Worm (Caenorhabditis elegans) whole organism, late embryonic: ENCODE results near the gene haf-8.

Experiments used
- C08G9.2 ChIP-seq: sonication (generic microtip); optimal IDR thresholded peaks from 2 replicates; lab custom pipeline; 2016; ENCODE audit warnings: mild to moderate bottlenecking, missing genetic modification characterization, moderate library complexity, missing compliant biosample characterization
- T23F11.4 ChIP-seq: fragments of 200-800 bp; sonication (Bioruptor generic); optimal IDR thresholded peaks from 2 replicates; lab custom pipeline; 2018; ENCODE audit warnings: mild to moderate bottlenecking, missing genetic modification characterization, missing compliant biosample characterization
- Y22D7AL.16 ChIP-seq: sonication (generic microtip); optimal IDR thresholded peaks from 2 replicates; lab custom pipeline; 2016; ENCODE audit warnings: missing genetic modification characterization, missing compliant biosample characterization
- ama-1 ChIP-seq: fragments of 150-350 bp; optimal IDR thresholded peaks from 2 replicates; lab custom pipeline; 2014
- ceh-14 ChIP-seq: sonication (generic microtip); optimal IDR thresholded peaks from 2 replicates; lab custom pipeline; 2016; ENCODE audit warnings: missing genotype, missing genetic modification characterization, missing compliant biosample characterization
- ceh-18 ChIP-seq: sonication (generic microtip); optimal IDR thresholded peaks from 2 replicates; lab custom pipeline; 2016; ENCODE audit warnings: missing genetic modification characterization, missing compliant biosample characterization
- ceh-19 ChIP-seq: fragments of 200-800 bp; sonication (Bioruptor generic); optimal IDR thresholded peaks from 2 replicates; lab custom pipeline; 2018; ENCODE audit warnings: mild to moderate bottlenecking, missing genetic modification characterization, missing compliant biosample characterization
- ceh-2 ChIP-seq: sonication (generic microtip); optimal IDR thresholded peaks from 2 replicates; lab custom pipeline; 2016; ENCODE audit warnings: missing genotype, missing genetic modification characterization, missing compliant biosample characterization
- ceh-30 ChIP-seq: fragments of 150-350 bp; optimal IDR thresholded peaks from 2 replicates; lab custom pipeline; 2014; ENCODE audit warnings: missing biosample characterization, missing genetic modification characterization
- ceh-48 ChIP-seq: sonication (generic microtip); optimal IDR thresholded peaks from 2 replicates; lab custom pipeline; 2016; ENCODE audit warnings: missing genetic modification characterization, inconsistent platforms, missing compliant biosample characterization
- ceh-6 ChIP-seq: fragments of 200-800 bp; sonication (Bioruptor generic); optimal IDR thresholded peaks from 2 replicates; lab custom pipeline; 2018; ENCODE audit warnings: mild to moderate bottlenecking, missing genetic modification characterization, missing compliant biosample characterization
- che-1 ChIP-seq: sonication (generic microtip); optimal IDR thresholded peaks from 2 replicates; lab custom pipeline; 2016; ENCODE audit warnings: mild to moderate bottlenecking, missing genetic modification characterization, missing compliant biosample characterization
- dve-1 ChIP-seq: sonication (generic microtip); optimal IDR thresholded peaks from 2 replicates; lab custom pipeline; 2017; ENCODE audit warnings: antibody characterized with exemption, mild to moderate bottlenecking, missing genetic modification characterization, missing compliant biosample characterization
- elt-4 ChIP-seq: sonication (generic microtip); optimal IDR thresholded peaks from 2 replicates; lab custom pipeline; 2016; ENCODE audit warnings: missing genetic modification characterization, missing compliant biosample characterization
- ets-4 ChIP-seq: sonication (generic microtip); optimal IDR thresholded peaks from 2 replicates; lab custom pipeline; 2016; ENCODE audit warnings: missing genetic modification characterization, missing compliant biosample characterization
- fax-1 ChIP-seq: sonication (generic microtip); optimal IDR thresholded peaks from 2 replicates; lab custom pipeline; 2016; ENCODE audit warnings: missing genotype, missing genetic modification characterization, missing compliant biosample characterization
- hlh-13 ChIP-seq: fragments of 200-800 bp; sonication (Bioruptor generic); optimal IDR thresholded peaks from 2 replicates; lab custom pipeline; 2018; ENCODE audit warnings: mild to moderate bottlenecking, missing genetic modification characterization, missing compliant biosample characterization
- hlh-8 ChIP-seq: sonication (generic microtip); optimal IDR thresholded peaks from 2 replicates; lab custom pipeline; 2016; ENCODE audit warnings: missing genotype, missing genetic modification characterization, missing compliant biosample characterization
- lim-6 ChIP-seq: sonication (generic microtip); optimal IDR thresholded peaks from 2 replicates; lab custom pipeline; 2016; ENCODE audit warnings: missing genetic modification characterization, missing compliant biosample characterization
- lin-11 ChIP-seq: fragments of 200-800 bp; sonication (Bioruptor generic); optimal IDR thresholded peaks from 2 replicates; lab custom pipeline; 2018; ENCODE audit warnings: mild to moderate bottlenecking, missing genetic modification characterization, missing compliant biosample characterization
- mec-3 ChIP-seq: sonication (generic microtip); optimal IDR thresholded peaks from 2 replicates; lab custom pipeline; 2016; ENCODE audit warnings: borderline replicate concordance, missing genetic modification characterization, missing compliant biosample characterization
- nhr-11 ChIP-seq: fragments of 150-350 bp; optimal IDR thresholded peaks from 2 replicates; lab custom pipeline; 2014; ENCODE audit warnings: missing biosample characterization, missing genetic modification characterization
- npax-4 ChIP-seq: sonication (generic microtip); optimal IDR thresholded peaks from 2 replicates; lab custom pipeline; 2016; ENCODE audit warnings: missing genetic modification characterization, missing compliant biosample characterization
- odd-2 ChIP-seq: sonication (generic microtip); optimal IDR thresholded peaks from 2 replicates; lab custom pipeline; 2017; ENCODE audit warnings: antibody characterized with exemption, mild to moderate bottlenecking, missing genetic modification characterization, missing compliant biosample characterization
- pat-9 ChIP-seq: fragments of 200-800 bp; sonication (Bioruptor generic); optimal IDR thresholded peaks from 2 replicates; lab custom pipeline; 2018; ENCODE audit warnings: mild to moderate bottlenecking, missing genetic modification characterization, moderate library complexity, missing compliant biosample characterization
- ref-2 ChIP-seq: sonication (generic microtip); optimal IDR thresholded peaks from 2 replicates; lab custom pipeline; 2016; ENCODE audit warnings: missing genetic modification characterization, missing compliant biosample characterization
- rnt-1 ChIP-seq: sonication (generic microtip); optimal IDR thresholded peaks from 2 replicates; lab custom pipeline; 2016; ENCODE audit warnings: missing genetic modification characterization, missing compliant biosample characterization
- tbx-2 ChIP-seq: sonication (generic microtip); optimal IDR thresholded peaks from 2 replicates; lab custom pipeline; 2016; ENCODE audit warnings: missing genetic modification characterization, missing compliant biosample characterization
- unc-55 ChIP-seq: sonication (generic microtip); optimal IDR thresholded peaks from 2 replicates; lab custom pipeline; 2017; ENCODE audit warnings: missing biosample characterization, missing genetic modification reagents, missing genetic modification characterization
- unc-86 ChIP-seq: sonication (generic microtip); optimal IDR thresholded peaks from 2 replicates; lab custom pipeline; 2016; ENCODE audit warnings: missing genetic modification characterization, missing compliant biosample characterization
- zip-5 ChIP-seq: sonication (generic microtip); optimal IDR thresholded peaks from 2 replicates; lab custom pipeline; 2016; ENCODE audit warnings: missing genetic modification characterization, missing compliant biosample characterization
- ztf-16 ChIP-seq: sonication (generic microtip); optimal IDR thresholded peaks from 2 replicates; lab custom pipeline; 2017; ENCODE audit warnings: missing genetic modification characterization, missing compliant biosample characterization

Gene haf-8

ce11 chrIV:14699840-14700239 lies at the start of gene haf-8:
haf-8 (minus strand) TSS chrIV:14699940.
- no peak for TF ChIP-seq ceh-6 (GFP tag; lab: Kevin White, UChicago)
- TF ChIP-seq ceh-30 (tag; lab: Kevin White, UChicago): no peak
- no peak for TF ChIP-seq ztf-16 (tag; lab: Kevin White, UChicago)
- TF ChIP-seq fax-1 (tag; lab: Kevin White, UChicago): no peak
- TF ChIP-seq T23F11.4 (GFP tag; lab: Kevin White, UChicago): no peak
- no peak for TF ChIP-seq mec-3 (tag; lab: Kevin White, UChicago)
- TF ChIP-seq rnt-1: no peak
- TF ChIP-seq unc-55 (GFP tag; lab: Kevin White, UChicago): no peak
- TF ChIP-seq ceh-18 (tag; lab: Kevin White, UChicago): no peak
- TF ChIP-seq ama-1 (lab: Kevin White, UChicago): no peak
- no peak for TF ChIP-seq nhr-11 (tag; lab: Kevin White, UChicago)
- TF ChIP-seq che-1 (tag; lab: Kevin White, UChicago): no peak
- TF ChIP-seq hlh-8 (tag; lab: Kevin White, UChicago): no peak
- no peak for TF ChIP-seq zip-5 (tag; lab: Kevin White, UChicago)
- TF ChIP-seq tbx-2: no peak

ce11 chrIV:14741926-14742325 lies 42.2 kb upstream of the haf-8 start:
- TF ChIP-seq dve-1 (tag; lab: Kevin White, UChicago) (no peak), ets-4 (tag; lab: Kevin White, UChicago) (no peak), ceh-19 (GFP tag; lab: Kevin White, UChicago) (no peak), hlh-13 (GFP tag; lab: Kevin White, UChicago) (no peak), npax-4 (no peak), zip-5 (tag; lab: Kevin White, UChicago) (no peak), Y22D7AL.16 (no peak), pat-9 (tag; lab: Kevin White, UChicago) (no peak)

DNA sequence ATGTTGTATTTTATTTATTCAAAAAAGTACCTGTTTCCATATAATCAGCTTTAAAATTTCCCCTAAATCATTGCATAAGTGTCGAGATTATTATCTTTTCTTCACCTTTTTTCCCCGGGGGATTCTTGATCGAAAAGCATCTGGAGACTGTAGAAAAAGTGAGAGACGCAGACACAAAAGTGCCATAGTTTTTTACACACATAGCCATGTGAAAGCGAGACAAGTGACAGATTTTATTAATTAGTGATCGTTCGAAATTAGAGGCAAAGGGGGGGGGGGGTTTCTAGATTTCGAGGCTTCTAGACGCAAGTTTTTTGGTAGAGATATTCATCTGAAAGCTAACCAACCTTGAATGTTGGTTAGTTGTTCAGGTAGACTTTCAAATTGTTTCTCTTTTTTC lies 29.5 kb upstream of the haf-8 start:
- TF ChIP-seq odd-2 (tag; lab: Kevin White, UChicago) (no peak), ceh-2 (tag; lab: Kevin White, UChicago) (no peak), C08G9.2 (no peak), elt-4 (tag; lab: Kevin White, UChicago) (no peak), tbx-2 (no peak), nhr-11 (tag; lab: Kevin White, UChicago) (no peak), ama-1 (lab: Kevin White, UChicago) (no peak), ztf-16 (tag; lab: Kevin White, UChicago) (no peak), lin-11 (tag; lab: Kevin White, UChicago) (no peak), che-1 (tag; lab: Kevin White, UChicago) (no peak), ceh-48 (tag; lab: Kevin White, UChicago) (no peak), hlh-13 (GFP tag; lab: Kevin White, UChicago) (no peak), unc-86 (tag; lab: Kevin White, UChicago) (no peak)

- no peak for TF ChIP-seq lim-6 (tag; lab: Kevin White, UChicago)
- no peak for TF ChIP-seq elt-4 (tag; lab: Kevin White, UChicago)
- no peak for TF ChIP-seq ceh-14
- TF ChIP-seq che-1 (tag; lab: Kevin White, UChicago): no peak
- TF ChIP-seq lin-11 (tag; lab: Kevin White, UChicago): no peak
- TF ChIP-seq ref-2: no peak
- no peak for TF ChIP-seq nhr-11 (tag; lab: Kevin White, UChicago)
- no peak for TF ChIP-seq ceh-6 (GFP tag; lab: Kevin White, UChicago)
- no peak for TF ChIP-seq mec-3 (tag; lab: Kevin White, UChicago)
Measured at ce11 chrIV:14728225-14728624, 28.5 kb upstream of the haf-8 start, which contains the start of gene Y57G11C.42. Y57G11C.42 (plus strand) TSS chrIV:14728525.

- TF ChIP-seq ceh-14: no peak
- no peak for TF ChIP-seq ets-4 (tag; lab: Kevin White, UChicago)
Measured at ce11 chrIV:14715500-14715899, 15.8 kb upstream of the haf-8 start, which contains the start of gene lgc-8. lgc-8 (plus strand) TSS chrIV:14715800.
